Worm (Caenorhabditis elegans): ENCODE measurements around the gene cyp-13A4.

Gene cyp-13A4

ce11 chrII:9797664-9798063 is at the start of gene cyp-13A4:
Gene cyp-13A4, minus strand, starts transcription at chrII:9797740.
- TF ChIP-seq ztf-11 (tag; optimal IDR thresholded peaks at IDR 0.05) (no peak), ceh-43 (GFP tag; optimal IDR thresholded peaks at IDR 0.05) (no peak), flh-1 (GFP tag; optimal IDR thresholded peaks at IDR 0.05) (no peak), zip-8 (tag; optimal IDR thresholded peaks at IDR 0.05) (no peak), bed-3 (GFP tag; optimal IDR thresholded peaks at IDR 0.05) (no peak), tbx-8 (GFP tag; optimal IDR thresholded peaks at IDR 0.05) (no peak), sem-2 (GFP tag; optimal IDR thresholded peaks at IDR 0.05) (no peak), hlh-1 (tag; optimal IDR thresholded peaks at IDR 0.05) (no peak), drap-1 (GFP tag; optimal IDR thresholded peaks at IDR 0.05) (no peak)

DNA sequence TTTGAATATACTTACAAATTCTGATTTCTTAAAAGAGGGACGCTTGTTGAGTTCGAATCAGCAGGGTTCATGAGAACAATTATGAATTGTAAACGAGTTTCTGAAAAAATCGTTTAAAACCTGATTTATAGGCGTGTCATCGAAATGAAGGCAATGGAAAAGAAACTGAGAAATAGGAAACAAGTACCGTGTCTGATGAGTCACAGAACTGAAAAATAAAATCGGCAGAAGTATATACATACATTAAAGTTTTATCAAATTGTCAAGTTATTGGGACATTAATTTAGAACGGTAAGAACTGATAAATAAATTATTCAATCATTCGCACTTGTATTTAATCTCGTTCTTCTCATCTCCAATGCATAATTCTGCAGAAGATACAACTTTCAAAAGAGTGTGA is 47.7 kb upstream of the cyp-13A4 start, which contains the start of gene chil-9:
TSS of gene chil-9 (minus strand) at position 101 of the 400 bp plus-strand sequence.
- TF ChIP-seq mab-5 (tag; optimal IDR thresholded peaks at IDR 0.05) (no peak), sptf-1 (tag; optimal IDR thresholded peaks at IDR 0.05) (no peak), elt-3 (tag; optimal IDR thresholded peaks at IDR 0.05) (no peak), lin-32 (GFP tag; optimal IDR thresholded peaks at IDR 0.05) (no peak), ceh-83 (GFP tag; optimal IDR thresholded peaks at IDR 0.05) (no peak), ztf-11 (tag; optimal IDR thresholded peaks at IDR 0.05) (no peak), unc-120 (tag; optimal IDR thresholded peaks at IDR 0.05; ENCODE audit: poor library complexity, severe bottlenecking) (no peak), cnd-1 (tag; optimal IDR thresholded peaks at IDR 0.05) (no peak), nhr-2 (tag; optimal IDR thresholded peaks at IDR 0.05) (no peak), elt-1 (tag; optimal IDR thresholded peaks at IDR 0.05; ENCODE audit: borderline replicate concordance, insufficient read depth) (no peak), zip-8 (tag; optimal IDR thresholded peaks at IDR 0.05) (no peak), ham-2 (GFP tag; optimal IDR thresholded peaks at IDR 0.05) (no peak), M03D4.4 (tag; optimal IDR thresholded peaks at IDR 0.05) (no peak)

DNA sequence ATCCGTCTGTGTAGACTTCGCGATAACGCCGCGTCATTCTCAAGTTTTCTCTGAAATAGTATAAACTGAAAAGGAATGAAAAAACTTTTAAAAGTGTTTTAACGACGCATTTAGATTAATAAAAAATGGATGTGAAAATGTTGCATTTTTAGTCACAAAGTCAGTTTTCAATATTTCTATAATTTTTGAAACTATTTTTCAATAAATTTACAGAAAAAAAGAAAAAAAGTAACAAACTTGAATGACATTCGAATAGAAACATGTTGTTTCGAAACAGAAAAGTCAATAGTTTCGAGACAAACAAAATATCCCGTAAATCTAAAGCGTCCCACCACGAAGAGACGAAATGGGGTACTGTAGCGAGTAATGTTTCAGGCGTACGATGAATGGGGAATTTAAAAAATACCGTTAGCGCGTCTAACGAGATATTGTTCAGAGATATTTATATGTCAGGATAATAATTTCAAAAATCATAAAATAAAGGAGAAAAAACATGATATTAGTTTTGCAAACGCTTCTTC is 44.5 kb upstream of the cyp-13A4 start, which contains the start of gene rnh-1.2:
TSS of gene rnh-1.2 (minus strand) at position 51 of the 521 bp plus-strand sequence.
- TF ChIP-seq sptf-1 (tag; optimal IDR thresholded peaks at IDR 0.05) (no peak), nhr-2 (tag; optimal IDR thresholded peaks at IDR 0.05) (no peak), drap-1 (GFP tag; optimal IDR thresholded peaks at IDR 0.05) (no peak), elt-1 (tag; optimal IDR thresholded peaks at IDR 0.05; ENCODE audit: borderline replicate concordance, insufficient read depth) (no peak), nhr-237 (tag; optimal IDR thresholded peaks at IDR 0.05) (no peak), cnd-1 (tag; optimal IDR thresholded peaks at IDR 0.05) (no peak), ztf-11 (tag; optimal IDR thresholded peaks at IDR 0.05) (no peak), ces-1 (GFP tag; optimal IDR thresholded peaks at IDR 0.05) (no peak), bed-3 (GFP tag; optimal IDR thresholded peaks at IDR 0.05) (no peak), zip-8 (tag; optimal IDR thresholded peaks at IDR 0.05) (no peak), ceh-43 (GFP tag; optimal IDR thresholded peaks at IDR 0.05) (no peak), tbx-8 (GFP tag; optimal IDR thresholded peaks at IDR 0.05) (no peak), ham-2 (GFP tag; optimal IDR thresholded peaks at IDR 0.05) (no peak), blmp-1 (tag; optimal IDR thresholded peaks at IDR 0.05) (no peak), nhr-76 (tag; optimal IDR thresholded peaks at IDR 0.05) (no peak), mep-1 (tag; optimal IDR thresholded peaks at IDR 0.05) (no peak), snpc-4 (tag; optimal IDR thresholded peaks at IDR 0.05) (no peak), lin-32 (GFP tag; optimal IDR thresholded peaks at IDR 0.05) (no peak), unc-39 (tag; optimal IDR thresholded peaks at IDR 0.05) (no peak)

- no peak for TF ChIP-seq nhr-28 (tag; optimal IDR thresholded peaks at IDR 0.05)
- TF ChIP-seq snpc-4 (tag; optimal IDR thresholded peaks at IDR 0.05): no peak
- TF ChIP-seq flh-1 (GFP tag; optimal IDR thresholded peaks at IDR 0.05): no peak
- TF ChIP-seq ceh-39 (tag; optimal IDR thresholded peaks at IDR 0.05): no peak
- peak; percentile 87 for TF ChIP-seq elt-1 (tag; optimal IDR thresholded peaks at IDR 0.05; ENCODE audit: borderline replicate concordance, insufficient read depth)
- no peak for TF ChIP-seq blmp-1 (tag; optimal IDR thresholded peaks at IDR 0.05)
Measured at ce11 chrII:9840313-9840712, 42.8 kb upstream of the cyp-13A4 start, which contains the start of gene ZK938.11. Gene ZK938.11, minus strand, starts transcription at chrII:9840413.

- no peak for TF ChIP-seq M03D4.4 (tag; optimal IDR thresholded peaks at IDR 0.05)
- TF ChIP-seq nhr-28 (tag; optimal IDR thresholded peaks at IDR 0.05): no peak
- no peak for TF ChIP-seq mep-1 (tag; optimal IDR thresholded peaks at IDR 0.05)
- peak; percentile 99 for TF ChIP-seq ces-1 (GFP tag; optimal IDR thresholded peaks at IDR 0.05)
- no peak for TF ChIP-seq elt-3 (tag; optimal IDR thresholded peaks at IDR 0.05)
- TF ChIP-seq mls-2 (tag; optimal IDR thresholded peaks at IDR 0.05): no peak
- TF ChIP-seq elt-1 (tag; optimal IDR thresholded peaks at IDR 0.05; ENCODE audit: borderline replicate concordance, insufficient read depth): no peak
Measured at ce11 chrII:9838260-9838935, 40.9 kb upstream of the cyp-13A4 start, which contains the start of gene arrd-4. Gene arrd-4, minus strand, starts transcription at chrII:9838310.
